Worm (Caenorhabditis elegans): ENCODE data around the gene srw-112.

ce11 chrV:3040930-3041329, 35.1 kb upstream of the srw-112 start:
- no peak for TF ChIP-seq unc-42 (tag; optimal IDR thresholded peaks at IDR 0.05)
- TF ChIP-seq K02D7.2 (tag; optimal IDR thresholded peaks at IDR 0.05) = no peak
- no peak for TF ChIP-seq ref-2 (tag; optimal IDR thresholded peaks at IDR 0.05)
- no peak for TF ChIP-seq dmd-4 (tag; optimal IDR thresholded peaks at IDR 0.05; ENCODE audit: borderline replicate concordance)
- TF ChIP-seq hlh-8 (tag; optimal IDR thresholded peaks at IDR 0.05) = no peak
- no peak for TF ChIP-seq zip-5 (tag; optimal IDR thresholded peaks at IDR 0.05)
- no peak for TF ChIP-seq pha-4 (tag; optimal IDR thresholded peaks at IDR 0.05)
- TF ChIP-seq fkh-10 (GFP tag; optimal IDR thresholded peaks at IDR 0.05) = no peak
- TF ChIP-seq odd-2 (tag; optimal IDR thresholded peaks at IDR 0.05) = no peak
